Worm (Caenorhabditis elegans): ENCODE data around the gene B0281.5.

ce11 chrII:2292027-2292426, 8.7 kb downstream of the B0281.5 start, which contains the start of gene K09F6.7:
- TF ChIP-seq ceh-58 (GFP tag; IDR thresholded peaks at IDR 0.05) (no peak), C17E4.6 (GFP tag; IDR thresholded peaks at IDR 0.05) (no peak), ceh-91 (GFP tag; IDR thresholded peaks at IDR 0.05) (no peak), ama-1 (optimal IDR thresholded peaks at IDR 0.05) (no peak), ama-1 (GFP tag; optimal IDR thresholded peaks at IDR 0.05) (no peak), ztf-18 (tag; optimal IDR thresholded peaks at IDR 0.05) (no peak), snpc-1.1 (tag; optimal IDR thresholded peaks at IDR 0.05; ENCODE audit: insufficient read depth) (no peak), ztf-3 (GFP tag; optimal IDR thresholded peaks at IDR 0.05) (no peak), hlh-12 (tag; optimal IDR thresholded peaks at IDR 0.05) (no peak)

Measured in whole organism, young adult.